Worm (Caenorhabditis elegans): Measurements from ENCODE around the gene laat-1.

ce11 chrII:247736-248135 lies 10.1 kb upstream of the laat-1 start:
- TF ChIP-seq klf-2 (GFP tag; conservative IDR thresholded peaks at IDR 0.05) = no peak
- no peak for TF ChIP-seq tab-1 (GFP tag; IDR thresholded peaks at IDR 0.05)
- no peak for TF ChIP-seq ref-1 (GFP tag; conservative IDR thresholded peaks at IDR 0.05)
- TF ChIP-seq med-1 (GFP tag; optimal IDR thresholded peaks at IDR 0.05; ENCODE audit: insufficient read depth) = no peak
- no peak for TF ChIP-seq ztf-23 (GFP tag; IDR thresholded peaks at IDR 0.05)
- TF ChIP-seq flt-1 (GFP tag; IDR thresholded peaks at IDR 0.05) = no peak

All from whole organism, midembryonic.